Worm (Caenorhabditis elegans): Measurements from ENCODE around the gene F53C3.11.

The F53C3.11 gene

ce11 chrII:3911716-3912115 lies 5.2 kb upstream of the F53C3.11 start, which contains the start of gene F53C3.1:
TSS of gene F53C3.1 (plus strand) at chrII:3912016.
- TF ChIP-seq egl-27 (tag; optimal IDR thresholded peaks at IDR 0.05), result no peak
- no peak for TF ChIP-seq F13H6.1 (tag; optimal IDR thresholded peaks at IDR 0.05)
- no peak for TF ChIP-seq ztf-1 (GFP tag; conservative IDR thresholded peaks at IDR 0.05)
- TF ChIP-seq elt-1 (tag; optimal IDR thresholded peaks at IDR 0.05), result no peak
- TF ChIP-seq C34F6.9 (tag; optimal IDR thresholded peaks at IDR 0.05), result no peak
- no peak for TF ChIP-seq unc-39 (tag; optimal IDR thresholded peaks at IDR 0.05)
- no peak for TF ChIP-seq sem-4 (tag; optimal IDR thresholded peaks at IDR 0.05)

- TF ChIP-seq fos-1 (tag; optimal IDR thresholded peaks at IDR 0.05) (peak; percentile 77), lin-11 (tag; optimal IDR thresholded peaks at IDR 0.05) (no peak), mab-5 (tag; optimal IDR thresholded peaks at IDR 0.05) (no peak), R02D3.7 (tag; optimal IDR thresholded peaks at IDR 0.05) (no peak), nhr-129 (tag; optimal IDR thresholded peaks at IDR 0.05) (peak; percentile 12), aly-2 (tag; optimal IDR thresholded peaks at IDR 0.05) (no peak), ztf-1 (GFP tag; conservative IDR thresholded peaks at IDR 0.05) (no peak), nhr-23 (tag; optimal IDR thresholded peaks at IDR 0.05) (no peak), unc-62 (GFP tag; optimal IDR thresholded peaks at IDR 0.05) (no peak), ceh-82 (tag; optimal IDR thresholded peaks at IDR 0.05) (no peak), alr-1 (tag; optimal IDR thresholded peaks at IDR 0.05) (no peak), nhr-25 (tag; optimal IDR thresholded peaks at IDR 0.05) (no peak), sma-3 (GFP tag; optimal IDR thresholded peaks at IDR 0.05) (no peak), F13H6.1 (tag; optimal IDR thresholded peaks at IDR 0.05) (peak; percentile 28), mdl-1 (tag; optimal IDR thresholded peaks at IDR 0.05) (no peak), gmeb-1 (tag; optimal IDR thresholded peaks at IDR 0.05) (peak; percentile 42), ama-1 (optimal IDR thresholded peaks at IDR 0.05) (no peak), crh-2 (tag; optimal IDR thresholded peaks at IDR 0.05) (peak; percentile 43), egl-27 (tag; optimal IDR thresholded peaks at IDR 0.05) (no peak), Y55F3AM.14 (GFP tag; optimal IDR thresholded peaks at IDR 0.05) (no peak), zag-1 (tag; optimal IDR thresholded peaks at IDR 0.05) (no peak), sma-9 (GFP tag; optimal IDR thresholded peaks at IDR 0.05) (peak; percentile 68), sma-9 (tag; optimal IDR thresholded peaks at IDR 0.05) (no peak), lsy-2 (tag; optimal IDR thresholded peaks at IDR 0.05) (peak in 1 of 2 experiments; percentile 18), nhr-21 (tag; optimal IDR thresholded peaks at IDR 0.05) (no peak), lin-39 (tag; optimal IDR thresholded peaks at IDR 0.05) (no peak), snpc-4 (tag; optimal IDR thresholded peaks at IDR 0.05) (no peak), peb-1 (tag; optimal IDR thresholded peaks at IDR 0.05) (no peak), elt-3 (tag; optimal IDR thresholded peaks at IDR 0.05) (no peak), nhr-237 (tag; optimal IDR thresholded peaks at IDR 0.05) (no peak)
Observed at ce11 chrII:3911284-3911683, 4.8 kb upstream of the F53C3.11 start.

- TF ChIP-seq nhr-23 (tag; optimal IDR thresholded peaks at IDR 0.05) (no peak), snpc-4 (tag; optimal IDR thresholded peaks at IDR 0.05) (peak; percentile 29)
Observed at ce11 chrII:3910737-3911136, 4.2 kb upstream of the F53C3.11 start, which contains the start of gene bcmo-2. TSS of gene bcmo-2 (minus strand) at chrII:3910837.

- TF ChIP-seq sma-3 (GFP tag; optimal IDR thresholded peaks at IDR 0.05) (no peak), unc-39 (tag; optimal IDR thresholded peaks at IDR 0.05) (no peak), Y55F3AM.14 (GFP tag; optimal IDR thresholded peaks at IDR 0.05) (no peak), ZK546.5 (tag; optimal IDR thresholded peaks at IDR 0.05) (no peak), crh-2 (tag; optimal IDR thresholded peaks at IDR 0.05) (no peak), C34F6.9 (tag; optimal IDR thresholded peaks at IDR 0.05) (no peak), nhr-77 (tag; optimal IDR thresholded peaks at IDR 0.05) (no peak), ama-1 (optimal IDR thresholded peaks at IDR 0.05) (no peak), sma-9 (GFP tag; optimal IDR thresholded peaks at IDR 0.05) (no peak), sma-9 (tag; optimal IDR thresholded peaks at IDR 0.05) (no peak), lin-13 (GFP tag; optimal IDR thresholded peaks at IDR 0.05) (no peak), zag-1 (tag; optimal IDR thresholded peaks at IDR 0.05) (no peak), nhr-6 (tag; optimal IDR thresholded peaks at IDR 0.05) (no peak), ceh-82 (tag; optimal IDR thresholded peaks at IDR 0.05) (no peak)
Observed at ce11 chrII:3909301-3909700, 2.8 kb upstream of the F53C3.11 start.

All from whole organism, L2 larva.